Worm (Caenorhabditis elegans): ENCODE measurements around the gene K10H10.6.

- TF ChIP-seq tra-4 (tag; optimal IDR thresholded peaks at IDR 0.05) (no peak), tbx-37 (GFP tag; conservative IDR thresholded peaks at IDR 0.05) (no peak), ama-1 (optimal IDR thresholded peaks at IDR 0.05) (no peak), hmg-4 (GFP tag; optimal IDR thresholded peaks at IDR 0.05) (no peak), hnd-1 (tag; optimal IDR thresholded peaks at IDR 0.05) (no peak), aly-1 (tag; optimal IDR thresholded peaks at IDR 0.05) (no peak), ets-7 (tag; optimal IDR thresholded peaks at IDR 0.05) (no peak), tbx-11 (GFP tag; IDR thresholded peaks at IDR 0.05) (no peak), F13C5.2 (tag; optimal IDR thresholded peaks at IDR 0.05) (no peak), flt-1 (GFP tag; IDR thresholded peaks at IDR 0.05) (no peak), sea-1 (GFP tag; conservative IDR thresholded peaks at IDR 0.05) (no peak), B0310.2 (tag; optimal IDR thresholded peaks at IDR 0.05) (no peak), pes-1 (GFP tag; IDR thresholded peaks at IDR 0.05) (no peak)
These were observed 34.6 kb downstream of the K10H10.6 start, which contains the start of the genes clec-147 and C04H5.7 for ce11 chrII:14537728-14538127.
